Worm (Caenorhabditis elegans): ENCODE data around the gene phyh-1.

DNA sequence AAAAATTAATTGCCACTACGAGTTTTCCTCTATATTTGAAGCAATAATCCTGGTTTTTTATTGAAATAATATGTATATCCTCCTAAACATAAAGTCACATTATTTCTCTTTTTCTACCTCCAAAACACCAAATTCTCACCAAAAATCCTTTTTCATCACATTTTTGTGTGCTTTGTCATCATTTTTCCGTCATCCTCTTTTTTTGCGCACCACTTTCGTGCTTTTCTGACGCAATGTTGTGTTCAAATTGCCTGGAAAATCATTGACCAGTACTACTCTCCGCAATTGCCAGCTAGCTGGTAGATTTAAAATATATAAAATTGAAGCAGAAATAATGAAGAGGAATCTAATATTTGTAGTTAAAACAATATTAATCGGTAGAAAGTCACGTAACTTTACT is 8.9 kb upstream of the phyh-1 start:
- no peak for TF ChIP-seq pes-1 (GFP tag; IDR thresholded peaks at IDR 0.05)
- TF ChIP-seq hmg-4 (GFP tag; optimal IDR thresholded peaks at IDR 0.05): no peak
- TF ChIP-seq ama-1 (optimal IDR thresholded peaks at IDR 0.05): no peak
- TF ChIP-seq F13C5.2 (tag; optimal IDR thresholded peaks at IDR 0.05): no peak
- no peak for TF ChIP-seq flt-1 (GFP tag; IDR thresholded peaks at IDR 0.05)
